Fruit fly (Drosophila melanogaster): ENCODE results near the gene primo-1.

The primo-1 gene

DNA sequence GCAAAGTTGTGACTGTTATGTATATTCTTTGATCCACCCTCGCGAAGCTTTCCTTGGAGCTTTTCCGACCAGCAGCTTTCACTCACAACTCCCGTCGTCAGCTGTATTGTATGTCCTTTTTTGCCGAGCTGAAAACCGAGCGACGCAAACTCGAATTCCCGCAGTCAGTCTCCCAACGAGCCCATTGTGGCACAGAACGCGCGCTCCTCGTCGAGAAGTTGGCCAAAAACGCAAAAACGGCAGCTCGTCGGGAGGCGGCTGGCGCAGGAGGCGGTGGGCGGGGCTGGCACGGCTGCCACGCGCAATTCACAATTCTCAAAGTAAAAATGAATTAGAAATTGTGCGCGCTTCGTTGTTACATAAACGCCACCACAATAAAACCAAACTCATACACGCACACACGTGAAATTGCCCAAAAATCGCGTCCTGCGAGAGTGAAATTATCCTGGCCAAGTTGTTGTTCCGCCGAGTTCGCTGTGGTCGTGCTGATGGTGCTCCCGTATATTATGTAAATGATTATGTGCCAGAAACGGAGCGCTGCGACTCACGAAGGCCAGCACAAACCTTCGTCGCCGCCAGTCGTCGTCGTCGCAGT is 23.8 kb upstream of the primo-1 start (continued):
- peak; percentile 71 for TF ChIP-seq Med (GFP tag)
- 0 out of 2 replicates have a peak, but pooled peaks have one; percentile 16 for TF ChIP-seq CG10959 (GFP tag; IDR thresholded peaks at IDR 0.05)
- TF ChIP-seq z (GFP tag; IDR thresholded peaks at IDR 0.05): peak; percentile 51; the same call in 2 of the 3 replicates
- peak in 1 of 2 experiments; percentile 64 for TF ChIP-seq Pdp1 (GFP tag; optimal IDR thresholded peaks at IDR 0.05)

DNA sequence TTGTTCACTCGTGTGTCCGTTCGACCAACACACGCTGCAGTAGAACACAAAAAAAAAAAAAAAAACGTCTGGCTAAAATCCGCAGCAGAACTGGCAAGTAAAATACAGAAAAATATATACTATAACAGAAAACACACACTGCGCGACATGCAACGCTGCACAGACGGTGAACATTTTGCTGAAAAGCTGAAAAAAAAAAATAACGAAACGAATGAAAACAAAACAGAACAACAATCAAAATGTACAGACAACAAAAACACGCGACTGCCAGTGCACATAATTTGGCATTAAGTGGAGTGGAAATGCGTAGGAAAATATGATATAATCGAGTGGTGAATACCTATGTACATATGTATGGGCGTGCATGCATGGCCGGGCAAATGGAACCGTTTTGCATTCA is 18.4 kb upstream of the primo-1 start:
- peak in 1 of 2 experiments; percentile 29 for TF ChIP-seq eve (GFP tag; optimal IDR thresholded peaks at IDR 0.05)
- TF ChIP-seq ara (GFP tag; IDR thresholded peaks at IDR 0.05): no peak

DNA sequence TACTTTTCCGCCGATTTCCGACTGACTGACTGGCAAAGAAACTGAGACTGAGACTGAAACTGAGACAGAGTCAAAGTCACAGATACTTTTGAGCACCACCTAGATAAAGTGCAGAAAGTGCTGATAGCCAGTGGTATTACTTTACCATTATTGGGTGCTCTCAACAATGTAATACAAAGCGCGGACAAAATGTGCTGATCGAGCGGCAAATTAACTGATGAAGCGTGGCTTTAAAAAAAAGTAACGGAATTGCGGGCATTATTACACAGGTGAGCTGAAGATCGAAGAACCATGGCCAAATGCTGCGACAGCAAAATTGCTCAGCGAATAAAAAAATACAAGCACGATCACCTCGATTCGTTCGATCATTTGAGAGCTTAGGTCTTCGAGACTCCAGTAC is 17.3 kb upstream of the primo-1 start:
- TF ChIP-seq CG1233 (GFP tag; optimal IDR thresholded peaks at IDR 0.05) (no peak), CG2712 (tag; optimal IDR thresholded peaks at IDR 0.05) (no peak), Dad (GFP tag; optimal IDR thresholded peaks at IDR 0.05) (no peak), Stat92E (GFP tag; optimal IDR thresholded peaks at IDR 0.05) (no peak), ems (GFP tag; optimal IDR thresholded peaks at IDR 0.05) (no peak), ftz-f1 (GFP tag; optimal IDR thresholded peaks at IDR 0.05) (no peak), CG3995 (GFP tag; optimal IDR thresholded peaks at IDR 0.05) (no peak), CG7839 (tag; optimal IDR thresholded peaks at IDR 0.05) (no peak), Ada2b (GFP tag; IDR thresholded peaks at IDR 0.05) (no peak), CG2120 (GFP tag; optimal IDR thresholded peaks at IDR 0.05) (no peak), CG17328 (GFP tag; IDR thresholded peaks at IDR 0.05) (no peak), HmgD (GFP tag; optimal IDR thresholded peaks at IDR 0.05) (no peak), salm (tag; optimal IDR thresholded peaks at IDR 0.05) (no peak), Hr39 (optimal IDR thresholded peaks at IDR 0.05) (no peak), E2f2 (GFP tag; IDR thresholded peaks at IDR 0.05) (no peak), twi (tag; optimal IDR thresholded peaks at IDR 0.05) (no peak)

DNA sequence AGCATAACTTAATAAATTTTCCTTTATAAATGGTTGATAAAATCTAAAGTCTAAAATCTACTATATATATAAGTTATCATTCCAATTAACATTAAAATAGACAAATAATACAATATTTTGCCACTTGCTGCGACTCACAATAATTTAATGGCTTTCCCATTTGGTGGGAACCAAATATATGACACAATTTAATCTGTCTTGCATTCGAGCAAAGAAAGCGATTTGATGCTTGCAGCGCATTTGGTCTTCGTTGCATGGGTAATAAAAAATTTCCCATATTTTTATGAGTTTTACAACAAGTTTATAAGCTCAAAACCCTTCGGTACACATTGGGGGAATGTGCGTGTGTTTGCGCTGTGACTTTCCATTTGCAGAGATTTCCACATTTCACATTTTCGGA is 15.2 kb upstream of the primo-1 start:
- TF ChIP-seq CG4424 (GFP tag; optimal IDR thresholded peaks at IDR 0.05) (no peak), Atf6 (GFP tag; IDR thresholded peaks at IDR 0.05) (no peak), twi (tag; optimal IDR thresholded peaks at IDR 0.05) (no peak), oc (tag; optimal IDR thresholded peaks at IDR 0.05) (peak; percentile 10), Sox100B (GFP tag; optimal IDR thresholded peaks at IDR 0.05) (peak; percentile 15), Deaf1 (tag; optimal IDR thresholded peaks at IDR 0.05) (no peak), CG7271 (tag; optimal IDR thresholded peaks at IDR 0.05) (no peak), D19A (tag; optimal IDR thresholded peaks at IDR 0.05) (peak; percentile 33)

DNA sequence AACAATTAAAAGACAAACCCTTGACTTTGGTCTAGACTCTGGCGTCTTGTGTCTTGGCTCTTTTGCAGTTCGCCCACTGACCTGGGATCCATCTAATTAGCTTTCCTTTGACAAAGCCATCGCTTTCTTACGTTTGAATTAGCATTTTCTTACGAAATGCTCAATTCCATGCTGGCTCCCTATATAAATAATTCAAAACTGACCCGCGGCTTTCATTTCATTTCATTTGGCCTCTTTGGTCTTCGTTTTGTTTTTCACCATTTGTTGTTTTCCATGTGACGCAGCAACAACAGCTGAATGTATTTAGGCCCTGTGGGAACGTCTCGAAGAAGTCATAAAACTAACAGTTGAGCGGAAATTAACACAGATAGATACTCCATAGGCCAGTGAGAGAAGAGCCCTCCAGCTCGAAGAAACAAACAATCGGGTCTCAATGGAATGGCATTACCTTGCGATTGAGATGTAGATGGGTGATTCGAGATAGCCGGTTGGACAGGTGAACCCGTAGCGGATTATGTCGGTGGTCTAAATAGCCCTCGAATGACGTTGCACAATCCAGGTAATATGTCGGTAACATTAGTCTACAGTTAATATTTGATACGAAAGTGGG is 12.5 kb upstream of the primo-1 start:
- TF ChIP-seq CG12769 (tag; optimal IDR thresholded peaks at IDR 0.05) (peak; percentile 6), abd-A (tag; optimal IDR thresholded peaks at IDR 0.05) (peak; percentile 70), sd (tag; optimal IDR thresholded peaks at IDR 0.05) (peak; percentile 13), CG1603 (tag; optimal IDR thresholded peaks at IDR 0.05) (no peak), CG4617 (GFP tag; optimal IDR thresholded peaks at IDR 0.05; ENCODE audit: borderline replicate concordance) (no peak), CG1647 (GFP tag; optimal IDR thresholded peaks at IDR 0.05) (no peak), oc (tag; optimal IDR thresholded peaks at IDR 0.05) (peak; percentile 78), pros (GFP tag; optimal IDR thresholded peaks at IDR 0.05) (peak; percentile 98), nau (GFP tag; optimal IDR thresholded peaks at IDR 0.05) (no peak), kni (GFP tag; optimal IDR thresholded peaks at IDR 0.05) (peak; percentile 67), CG2199 (GFP tag; IDR thresholded peaks at IDR 0.05) (peak; percentile 87), grn (GFP tag; optimal IDR thresholded peaks at IDR 0.05) (peak; percentile 79), disco-r (GFP tag; optimal IDR thresholded peaks at IDR 0.05) (no peak), tna (GFP tag; IDR thresholded peaks at IDR 0.05; ENCODE audit: partially characterized antibody) (no peak), Med (GFP tag) (peak; percentile 12), CG16815 (GFP tag; optimal IDR thresholded peaks at IDR 0.05) (no peak), Hr78 (GFP tag; optimal IDR thresholded peaks at IDR 0.05) (peak in 1 of 2 experiments; percentile 51)
